Worm (Caenorhabditis elegans): ENCODE data around the gene C54D10.9.

The C54D10.9 gene

DNA sequence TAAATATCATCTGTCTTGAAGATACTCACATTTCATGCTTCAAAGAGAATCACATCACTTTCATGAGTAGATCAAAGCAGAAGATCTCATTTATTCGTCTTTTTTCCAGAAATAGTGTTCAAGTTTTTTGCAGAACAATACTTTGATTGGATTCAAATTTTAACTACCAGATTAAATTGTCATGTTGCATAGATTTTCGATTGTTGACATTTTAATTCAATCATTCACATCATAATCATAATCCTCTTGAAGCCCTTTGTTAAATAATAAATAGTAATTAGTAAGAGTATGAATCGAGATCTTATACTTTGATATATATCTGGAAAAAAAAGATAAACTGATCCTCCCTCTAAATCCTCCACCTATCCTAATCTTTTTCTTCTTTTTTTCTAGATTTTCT, 19.1 kb upstream of the C54D10.9 start:
- TF ChIP-seq zag-1 (tag; optimal IDR thresholded peaks at IDR 0.05) (no peak), nhr-23 (tag; optimal IDR thresholded peaks at IDR 0.05) (no peak), ztf-11 (tag; optimal IDR thresholded peaks at IDR 0.05) (no peak), unc-62 (GFP tag; optimal IDR thresholded peaks at IDR 0.05) (no peak), lin-39 (tag; optimal IDR thresholded peaks at IDR 0.05) (no peak), nhr-25 (tag; optimal IDR thresholded peaks at IDR 0.05) (no peak), lsy-12 (tag; optimal IDR thresholded peaks at IDR 0.05) (no peak), fkh-2 (tag; optimal IDR thresholded peaks at IDR 0.05) (no peak), pqm-1 (tag; optimal IDR thresholded peaks at IDR 0.05) (no peak), nhr-237 (tag; optimal IDR thresholded peaks at IDR 0.05) (no peak), nhr-76 (tag; optimal IDR thresholded peaks at IDR 0.05) (no peak), lin-15B (tag; optimal IDR thresholded peaks at IDR 0.05) (no peak), mdl-1 (tag; optimal IDR thresholded peaks at IDR 0.05) (no peak), eor-1 (tag; optimal IDR thresholded peaks at IDR 0.05) (no peak)

DNA sequence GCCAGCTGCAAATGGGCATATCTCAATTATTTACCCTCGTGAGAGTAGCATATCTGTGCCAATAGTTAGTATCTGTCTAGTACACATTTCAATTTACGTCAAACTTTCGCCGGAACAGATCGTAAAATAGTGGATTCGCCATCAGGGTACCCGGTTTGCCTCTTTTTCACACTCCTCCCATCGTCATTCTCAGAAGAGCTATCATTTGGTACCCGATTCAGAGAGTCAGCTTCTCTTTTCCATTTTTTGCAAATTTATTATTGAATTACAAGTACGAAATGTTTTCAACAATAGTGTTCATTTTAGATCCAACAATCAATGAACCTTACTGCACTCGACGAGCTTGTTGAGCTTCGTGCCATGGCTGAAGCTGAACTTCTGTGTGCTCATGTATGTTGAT, 17.9 kb upstream of the C54D10.9 start, which contains the start of gene C54D10.5:
Gene C54D10.5, plus strand, starts transcription at position 301 of the 400 bp plus-strand sequence.
- TF ChIP-seq ceh-82 (tag; optimal IDR thresholded peaks at IDR 0.05) (no peak), nhr-28 (tag; optimal IDR thresholded peaks at IDR 0.05) (no peak), mdl-1 (tag; optimal IDR thresholded peaks at IDR 0.05) (no peak), ceh-9 (tag; optimal IDR thresholded peaks at IDR 0.05) (no peak), hmg-11 (tag; optimal IDR thresholded peaks at IDR 0.05) (no peak), lsy-12 (tag; optimal IDR thresholded peaks at IDR 0.05) (no peak), egl-5 (tag; optimal IDR thresholded peaks at IDR 0.05) (no peak), nhr-11 (tag; optimal IDR thresholded peaks at IDR 0.05) (no peak), R02D3.7 (tag; optimal IDR thresholded peaks at IDR 0.05) (no peak), fkh-2 (tag; optimal IDR thresholded peaks at IDR 0.05) (no peak), unc-62 (GFP tag; optimal IDR thresholded peaks at IDR 0.05) (no peak), nhr-76 (tag; optimal IDR thresholded peaks at IDR 0.05) (no peak), nhr-23 (tag; optimal IDR thresholded peaks at IDR 0.05) (no peak), egl-27 (tag; optimal IDR thresholded peaks at IDR 0.05) (no peak), aly-2 (tag; optimal IDR thresholded peaks at IDR 0.05) (no peak), ztf-4 (tag; optimal IDR thresholded peaks at IDR 0.05) (no peak), nhr-77 (tag; optimal IDR thresholded peaks at IDR 0.05) (no peak), daf-12 (tag; optimal IDR thresholded peaks at IDR 0.05) (no peak)

- no peak for TF ChIP-seq ZK546.5 (tag; optimal IDR thresholded peaks at IDR 0.05)
- TF ChIP-seq ceh-16 (tag; optimal IDR thresholded peaks at IDR 0.05), result no peak
- peak; percentile 48 for TF ChIP-seq elt-2 (tag; optimal IDR thresholded peaks at IDR 0.05)
- TF ChIP-seq pqm-1 (tag; optimal IDR thresholded peaks at IDR 0.05), result peak; percentile 62
Measured at ce11 chrV:12432111-12432510, 14.8 kb upstream of the C54D10.9 start, which contains the start of gene C54D10.13. Gene C54D10.13 (minus strand): TSS chrV:12432289.

DNA sequence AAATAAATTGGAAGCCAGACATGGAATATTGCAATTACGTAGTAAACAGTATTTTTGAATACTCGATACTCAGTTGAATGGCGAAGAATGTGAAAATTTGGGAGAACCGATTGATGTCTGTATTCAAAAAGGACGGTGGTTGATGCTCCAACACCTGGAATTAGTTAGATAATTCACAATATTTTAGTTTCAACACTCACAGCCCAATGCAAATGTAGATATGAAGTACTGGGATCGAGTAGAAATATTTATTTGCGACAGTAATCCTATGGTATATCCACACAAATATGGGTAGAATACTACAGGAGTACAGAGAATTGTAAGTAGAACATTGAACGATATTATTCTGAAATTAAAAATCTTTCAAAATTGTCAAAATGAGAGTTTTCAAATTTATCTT, 13.8 kb upstream of the C54D10.9 start:
- TF ChIP-seq nfya-1 (tag; optimal IDR thresholded peaks at IDR 0.05; ENCODE audit: insufficient read depth) (no peak), nhr-11 (tag; optimal IDR thresholded peaks at IDR 0.05) (no peak)

ce11 chrV:12433717-12434116, 13.2 kb upstream of the C54D10.9 start, which contains the start of gene srh-25:
Gene srh-25 (minus strand): TSS chrV:12433817.
- no peak for TF ChIP-seq egl-5 (tag; optimal IDR thresholded peaks at IDR 0.05)
- TF ChIP-seq ceh-9 (tag; optimal IDR thresholded peaks at IDR 0.05), result no peak
- TF ChIP-seq mml-1 (tag; optimal IDR thresholded peaks at IDR 0.05), result no peak
- TF ChIP-seq skn-1 (tag; optimal IDR thresholded peaks at IDR 0.05), result no peak
- TF ChIP-seq eor-1 (tag; optimal IDR thresholded peaks at IDR 0.05), result no peak
- no peak for TF ChIP-seq elt-3 (tag; optimal IDR thresholded peaks at IDR 0.05)
- no peak for TF ChIP-seq nhr-25 (tag; optimal IDR thresholded peaks at IDR 0.05)
- no peak for TF ChIP-seq snpc-4 (tag; optimal IDR thresholded peaks at IDR 0.05)
- TF ChIP-seq ceh-28 (tag; optimal IDR thresholded peaks at IDR 0.05), result no peak

All from whole organism, L3 larva.